Worm (Caenorhabditis elegans): Measurements from ENCODE around the gene K08D9.6.

DNA sequence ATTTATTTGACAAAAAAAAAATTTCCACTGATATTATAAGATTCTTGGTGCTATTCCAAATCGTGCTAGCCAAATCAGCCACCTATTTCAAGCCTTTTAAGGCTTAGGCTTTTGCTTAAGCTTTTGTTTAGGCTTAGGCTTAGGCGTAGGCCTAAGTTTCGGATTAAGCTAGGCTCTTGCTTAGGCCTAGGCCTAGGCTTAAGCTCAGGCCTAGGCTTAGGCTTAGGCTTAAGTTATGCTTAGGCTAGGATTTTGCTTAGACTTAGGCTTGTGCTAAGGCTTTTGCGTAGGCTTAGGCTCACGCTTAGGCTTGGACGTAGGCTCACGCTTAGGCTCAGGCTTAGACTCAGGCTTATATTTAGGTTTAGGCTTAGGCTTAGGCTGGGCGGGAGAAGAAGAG, 4.6 kb downstream of the K08D9.6 start:
- no peak for TF ChIP-seq zag-1 (tag; optimal IDR thresholded peaks at IDR 0.05)
- TF ChIP-seq tra-1 (GFP tag; IDR thresholded peaks at IDR 0.05) = no peak
- TF ChIP-seq unc-62 (GFP tag; optimal IDR thresholded peaks at IDR 0.05 in 1 of 2) = no peak
- TF ChIP-seq unc-62 (tag; optimal IDR thresholded peaks at IDR 0.05) = no peak
- TF ChIP-seq lin-15B (tag; optimal IDR thresholded peaks at IDR 0.05) = no peak
- no peak for TF ChIP-seq dpl-1 (GFP tag; optimal IDR thresholded peaks at IDR 0.05)
- no peak for TF ChIP-seq aha-1 (tag)
- TF ChIP-seq skn-1 (tag; optimal IDR thresholded peaks at IDR 0.05) = no peak
- no peak for TF ChIP-seq dmd-8 (GFP tag; IDR thresholded peaks at IDR 0.05)
- TF ChIP-seq fkh-10 (GFP tag; optimal IDR thresholded peaks at IDR 0.05) = no peak
